Fruit fly (Drosophila melanogaster) whole organism, embryonic: ENCODE results near the gene Tim9b.

Source experiments
- Bgb ChIP-seq: fragments of 200-800 bp; sonication (Bioruptor generic); IDR thresholded peaks from 2 replicates; pipeline ENCODE4 v1.3.6; 2022; ENCODE audit warnings: missing biosample characterization, missing genetic modification characterization; ENCODE audit not compliant: partially characterized antibody
- CG10209 ChIP-seq: fragments of 200-800 bp; sonication (Bioruptor generic); optimal IDR thresholded peaks from 3 replicates; lab custom pipeline; 2017; ENCODE audit warnings: missing biosample characterization, mild to moderate bottlenecking, missing genetic modification characterization, missing genetic modification reagents
- CG1024 ChIP-seq: fragments of 200-800 bp; sonication (Bioruptor generic); IDR thresholded peaks from 2 replicates; pipeline ENCODE4 v1.3.6; 2022; ENCODE audit warnings: missing biosample characterization, missing genetic modification characterization
- CG11456 ChIP-seq: fragments of 200-800 bp; sonication (Bioruptor generic); IDR thresholded peaks from 3 replicates; pipeline ENCODE4 v1.3.6; 2022; ENCODE audit warnings: missing biosample characterization, missing genetic modification characterization
- CG12219 ChIP-seq: fragments of 200-800 bp; sonication (Bioruptor generic); optimal IDR thresholded peaks from 3 replicates; lab custom pipeline; 2018; ENCODE audit warnings: missing biosample characterization, mild to moderate bottlenecking, missing genetic modification characterization
- CG12299 ChIP-seq: fragments of 200-800 bp; sonication (Bioruptor generic); optimal IDR thresholded peaks from 2 replicates; lab custom pipeline; 2018; ENCODE audit warnings: missing biosample characterization, mild to moderate bottlenecking, missing genetic modification characterization
- CG1233 ChIP-seq: fragments of 200-800 bp; sonication (Bioruptor generic); optimal IDR thresholded peaks from 4 replicates; lab custom pipeline; 2018; ENCODE audit warnings: missing biosample characterization, mild to moderate bottlenecking, missing genetic modification characterization
- CG12744 ChIP-seq: fragments of 200-800 bp; sonication (Bioruptor generic); optimal IDR thresholded peaks from 2 replicates; lab custom pipeline; 2016; ENCODE audit warnings: missing biosample characterization, missing genetic modification characterization
- CG13775 ChIP-seq: fragments of 200-800 bp; sonication (Bioruptor generic); optimal IDR thresholded peaks from 3 replicates; lab custom pipeline; 2017; ENCODE audit warnings: missing biosample characterization, mild to moderate bottlenecking, missing genetic modification characterization
- CG14050 ChIP-seq: fragments of 200-800 bp; sonication (Bioruptor generic); IDR thresholded peaks from 3 replicates; pipeline ENCODE4 v1.3.6; 2022; ENCODE audit warnings: missing biosample characterization, missing genetic modification characterization
- CG16813 ChIP-seq: fragments of 200-800 bp; sonication (Bioruptor generic); IDR thresholded peaks from 3 replicates; pipeline ENCODE4 v1.3.6; 2022; ENCODE audit warnings: missing biosample characterization, missing genetic modification characterization; ENCODE audit not compliant: partially characterized antibody
- CG17361 ChIP-seq: fragments of 200-800 bp; sonication (Bioruptor generic); IDR thresholded peaks from 3 replicates; pipeline ENCODE4 v1.3.6; 2022; ENCODE audit warnings: missing biosample characterization, missing genetic modification characterization
- CG1832 ChIP-seq: fragments of 200-800 bp; sonication (Bioruptor generic); optimal IDR thresholded peaks from 2 replicates; lab custom pipeline; 2017; ENCODE audit warnings: missing biosample characterization, mild to moderate bottlenecking, missing genetic modification characterization, inconsistent platforms
- CG2199 ChIP-seq: fragments of 200-800 bp; sonication (Bioruptor generic); IDR thresholded peaks from 3 replicates; pipeline ENCODE4 v1.3.6; 2022; ENCODE audit warnings: missing biosample characterization, missing genetic modification characterization
- CG30431 ChIP-seq: fragments of 200-800 bp; sonication (Bioruptor generic); optimal IDR thresholded peaks from 2 replicates; lab custom pipeline; 2017; ENCODE audit warnings: missing biosample characterization, missing genetic modification characterization
- CG32767 ChIP-seq: fragments of 200-800 bp; sonication (Bioruptor generic); IDR thresholded peaks from 2 replicates; pipeline ENCODE4 v1.3.6; 2022; ENCODE audit warnings: missing biosample characterization, missing genetic modification characterization
- CG3847 ChIP-seq: fragments of 200-800 bp; sonication (Bioruptor generic); IDR thresholded peaks from 2 replicates; pipeline ENCODE4 v1.3.6; 2022; ENCODE audit warnings: missing biosample characterization, missing genetic modification characterization
- CG3995 ChIP-seq: fragments of 200-800 bp; sonication (Bioruptor generic); optimal IDR thresholded peaks from 3 replicates; lab custom pipeline; 2016; ENCODE audit warnings: missing biosample characterization, missing genetic modification characterization
- CG4282 ChIP-seq: fragments of 200-800 bp; sonication (Bioruptor generic); optimal IDR thresholded peaks from 2 replicates; lab custom pipeline; 2016; ENCODE audit warnings: missing biosample characterization, missing genetic modification characterization
- CG5245 ChIP-seq: fragments of 200-800 bp; sonication (Bioruptor generic); optimal IDR thresholded peaks from 3 replicates; lab custom pipeline; 2016; ENCODE audit warnings: missing biosample characterization, missing genetic modification characterization
- CG6175 ChIP-seq: fragments of 200-800 bp; sonication (Bioruptor generic); IDR thresholded peaks from 3 replicates; pipeline ENCODE4 v1.3.6; 2022; ENCODE audit warnings: missing biosample characterization, missing genetic modification characterization
- CG6689 ChIP-seq: fragments of 200-800 bp; sonication (Bioruptor generic); IDR thresholded peaks from 2 replicates; pipeline ENCODE4 v1.3.6; 2022; ENCODE audit warnings: missing biosample characterization, missing genetic modification characterization
- CG6791 ChIP-seq: fragments of 200-800 bp; sonication (Bioruptor generic); IDR thresholded peaks from 3 replicates; pipeline ENCODE4 v1.3.6; 2022; ENCODE audit warnings: missing biosample characterization, missing genetic modification characterization; ENCODE audit not compliant: partially characterized antibody
- CG8359 ChIP-seq: fragments of 200-800 bp; sonication (Bioruptor generic); optimal IDR thresholded peaks from 2 replicates; lab custom pipeline; 2017; ENCODE audit warnings: missing biosample characterization, mild to moderate bottlenecking, missing genetic modification characterization, borderline replicate concordance
- CG9609 ChIP-seq: fragments of 200-800 bp; sonication (Bioruptor generic); optimal IDR thresholded peaks from 3 replicates; lab custom pipeline; 2016; ENCODE audit warnings: missing biosample characterization, missing genetic modification characterization
- CoRest ChIP-seq: fragments of 200-800 bp; sonication (Bioruptor generic); optimal IDR thresholded peaks from 3 replicates; lab custom pipeline; 2018; ENCODE audit warnings: missing biosample characterization, mild to moderate bottlenecking, missing genetic modification characterization, moderate library complexity
- Dfd ChIP-seq, 2 experiments: fragments of >200 bp; optimal IDR thresholded peaks; 2 replicates each; lab custom pipeline; 2017; ENCODE audit warnings: missing biosample characterization in 2 of 2, missing genetic modification characterization in 2 of 2
- Ets97D ChIP-seq: fragments of 200-800 bp; sonication (Bioruptor generic); optimal IDR thresholded peaks from 3 replicates; lab custom pipeline; 2016; ENCODE audit warnings: missing biosample characterization, missing genetic modification characterization
- Gug ChIP-seq: fragments of 200-800 bp; sonication (Bioruptor generic); IDR thresholded peaks from 4 replicates; pipeline ENCODE4 v1.3.6; 2022; ENCODE audit warnings: missing biosample characterization, missing genetic modification characterization
- Hmr ChIP-seq: fragments of 200-800 bp; sonication (Bioruptor generic); optimal IDR thresholded peaks from 3 replicates; lab custom pipeline; 2017; ENCODE audit warnings: mild to moderate bottlenecking, missing biosample characterization, missing genetic modification reagents, missing genetic modification characterization
- Mad ChIP-seq: fragments of 200-800 bp; sonication (Bioruptor generic); optimal IDR thresholded peaks from 2 replicates; lab custom pipeline; 2016; ENCODE audit warnings: missing biosample characterization, missing genetic modification characterization
- NC2β ChIP-seq: fragments of 200-800 bp; sonication (Bioruptor generic); optimal IDR thresholded peaks from 2 replicates; lab custom pipeline; 2016; ENCODE audit warnings: missing biosample characterization, missing genetic modification characterization
- PHDP ChIP-seq: fragments of 200-800 bp; sonication (Bioruptor generic); optimal IDR thresholded peaks from 3 replicates; lab custom pipeline; 2018; ENCODE audit warnings: missing biosample characterization, mild to moderate bottlenecking, missing genetic modification characterization, moderate library complexity
- Vsx1 ChIP-seq: fragments of 200-800 bp; sonication (Bioruptor generic); optimal IDR thresholded peaks from 2 replicates; lab custom pipeline; 2017; ENCODE audit warnings: missing biosample characterization, mild to moderate bottlenecking, missing genetic modification characterization, missing genetic modification reagents
- chn ChIP-seq: fragments of 200-800 bp; sonication (Bioruptor generic); optimal IDR thresholded peaks from 2 replicates; lab custom pipeline; 2016; ENCODE audit warnings: missing biosample characterization, missing genetic modification characterization
- corto ChIP-seq: fragments of 200-800 bp; sonication (Bioruptor generic); optimal IDR thresholded peaks from 2 replicates; lab custom pipeline; 2016; ENCODE audit warnings: missing biosample characterization, mild to moderate bottlenecking, missing genetic modification characterization, moderate library complexity
- dysf ChIP-seq: fragments of 200-800 bp; sonication (Bioruptor generic); IDR thresholded peaks from 3 replicates; pipeline ENCODE4 v1.3.6; 2022; ENCODE audit warnings: missing biosample characterization, missing genetic modification characterization
- emc ChIP-seq: fragments of 200-800 bp; sonication (Bioruptor generic); optimal IDR thresholded peaks from 2 replicates; lab custom pipeline; 2016; ENCODE audit warnings: missing biosample characterization, missing genetic modification characterization
- jigr1 ChIP-seq: fragments of 200-800 bp; sonication (Bioruptor generic); IDR thresholded peaks from 3 replicates; pipeline ENCODE4 v1.3.6; 2022; ENCODE audit warnings: missing biosample characterization, missing genetic modification characterization
- jing ChIP-seq: fragments of 200-800 bp; sonication (Bioruptor generic); optimal IDR thresholded peaks from 2 replicates; lab custom pipeline; 2018; ENCODE audit warnings: missing biosample characterization, mild to moderate bottlenecking, missing genetic modification characterization
- ken ChIP-seq: fragments of 200-800 bp; sonication (Bioruptor generic); IDR thresholded peaks from 3 replicates; pipeline ENCODE4 v1.3.6; 2022; ENCODE audit warnings: missing biosample characterization, missing genetic modification characterization
- lov ChIP-seq, 2 experiments: fragments of 200-800 bp in 1 of 2; fragments of >200 bp in 1 of 2; sonication (Bioruptor generic) in 1 of 2; IDR thresholded peaks in 1 of 2; optimal IDR thresholded peaks in 1 of 2; 2 replicates in 1 of 2; 3 replicates in 1 of 2; pipeline versions ENCODE4 v1.3.6 to Lab custom; 2017 to 2022; ENCODE audit warnings: missing biosample characterization in 1 of 2, missing genetic modification characterization in 1 of 2
- p53 ChIP-seq: fragments of 200-800 bp; sonication (Bioruptor generic); optimal IDR thresholded peaks from 2 replicates; lab custom pipeline; 2016; ENCODE audit warnings: missing biosample characterization, missing genetic modification characterization
- peb ChIP-seq: fragments of 200-800 bp; sonication (Bioruptor generic); IDR thresholded peaks from 2 replicates; pipeline ENCODE4 v1.3.6; 2022; ENCODE audit warnings: missing biosample characterization, missing genetic modification characterization
- pros ChIP-seq: fragments of 200-800 bp; sonication (Bioruptor generic); optimal IDR thresholded peaks from 3 replicates; lab custom pipeline; 2019; ENCODE audit warnings: missing biosample characterization, mild to moderate bottlenecking, missing genetic modification characterization, moderate library complexity
- repo ChIP-seq: fragments of 200-800 bp; sonication (Bioruptor generic); optimal IDR thresholded peaks from 2 replicates; lab custom pipeline; 2016; ENCODE audit warnings: missing biosample characterization, missing genetic modification characterization
- ssp ChIP-seq: fragments of 200-800 bp; sonication (Bioruptor generic); IDR thresholded peaks from 2 replicates; pipeline ENCODE4 v1.3.6; 2022; ENCODE audit warnings: missing biosample characterization, missing genetic modification characterization
- sug ChIP-seq: fragments of 200-800 bp; optimal IDR thresholded peaks from 2 replicates; lab custom pipeline; 2019; ENCODE audit warnings: missing biosample characterization, mild to moderate bottlenecking, missing genetic modification characterization, moderate library complexity
- unpg ChIP-seq: fragments of 200-800 bp; sonication (Bioruptor generic); optimal IDR thresholded peaks from 3 replicates; lab custom pipeline; 2018; ENCODE audit warnings: missing biosample characterization, mild to moderate bottlenecking, missing genetic modification characterization, moderate library complexity

Tim9b gene

DNA sequence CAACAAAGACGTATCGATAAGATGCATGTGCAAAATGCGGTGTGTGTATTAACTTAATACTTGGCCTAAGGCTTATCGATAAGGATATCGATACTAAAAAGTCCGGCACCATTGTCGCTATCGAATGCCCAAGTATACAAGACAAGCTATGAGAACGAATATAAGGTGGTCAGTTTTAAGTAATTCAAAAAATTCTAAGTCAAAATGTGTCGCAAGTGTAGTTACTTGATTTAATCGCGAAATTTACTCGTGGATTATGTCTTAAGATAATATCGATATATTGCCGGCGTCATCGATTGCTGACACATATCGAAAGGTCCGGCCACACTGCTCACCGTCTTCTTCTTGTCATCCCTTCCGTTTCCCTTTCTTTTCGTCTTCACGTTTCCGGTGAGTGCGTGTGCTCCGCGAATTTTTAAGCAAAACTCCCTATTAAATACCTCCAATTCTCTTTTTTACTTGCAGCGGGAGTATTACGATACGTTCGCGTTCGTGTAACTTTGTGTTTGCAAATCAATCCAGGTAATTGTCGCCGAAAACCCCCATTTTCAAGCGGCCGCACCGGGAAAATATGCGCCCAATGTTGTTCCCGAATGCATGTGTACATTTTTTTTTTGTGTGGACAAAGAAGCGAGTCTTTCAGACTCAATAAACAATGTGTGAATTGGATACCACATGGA, 20.5 kb downstream of the Tim9b start, which contains the start of gene RpS10b (continued):
- TF ChIP-seq CG1832 (GFP tag; lab: Kevin White, UChicago) = no peak
- TF ChIP-seq Hmr (GFP tag; lab: Kevin White, UChicago) = peak; percentile 97
- no peak for TF ChIP-seq CG32767 (GFP tag; lab: Robert Waterston, UW)
- peak; percentile 97 for TF ChIP-seq CG13775 (GFP tag; lab: Kevin White, UChicago)
- TF ChIP-seq CG16813 (GFP tag; lab: Robert Waterston, UW) = peak; percentile 98
- TF ChIP-seq CG12744 = peak; percentile 67
- peak; percentile 23 for TF ChIP-seq chn (GFP tag; lab: Kevin White, UChicago)
- peak; percentile 81 for TF ChIP-seq dysf (GFP tag; lab: Robert Waterston, UW)
- 0 out of 3 replicates have a peak, but pooled peaks have one; percentile 51 for TF ChIP-seq CG2199
- TF ChIP-seq CG6175 (GFP tag; lab: Robert Waterston, UW) = peak; percentile 66; the same call in 2 of the 3 replicates
- TF ChIP-seq Mad (GFP tag; lab: Kevin White, UChicago) = peak; percentile 86
- TF ChIP-seq emc = peak; percentile 84
- TF ChIP-seq unpg (GFP tag; lab: Kevin White, UChicago) = peak; percentile 82
- TF ChIP-seq CG4282 (GFP tag; lab: Kevin White, UChicago) = no peak
- peak; percentile 92 for TF ChIP-seq CG10209 (GFP tag; lab: Kevin White, UChicago)
- peak; percentile 47 for TF ChIP-seq jing (GFP tag; lab: Kevin White, UChicago)
- TF ChIP-seq CG12299 = peak; percentile 83
- TF ChIP-seq PHDP = peak; percentile 86
- TF ChIP-seq Bgb (GFP tag; lab: Robert Waterston, UW) = peak; percentile 91
- TF ChIP-seq Vsx1 (GFP tag; lab: Kevin White, UChicago) = peak; percentile 93
- peak; percentile 87 for TF ChIP-seq CG30431 (GFP tag; lab: Kevin White, UChicago)
- TF ChIP-seq pros (GFP tag; lab: Kevin White, UChicago) = peak; percentile 54
- peak; percentile 67 for TF ChIP-seq ken (GFP tag; lab: Robert Waterston, UW)
- no peak for TF ChIP-seq Dfd (GFP tag; optimal IDR thresholded peaks at IDR 0.05; lab: Kevin White, UChicago)
- TF ChIP-seq CG17361 (GFP tag; lab: Robert Waterston, UW) = peak; percentile 93
- peak; percentile 90 for TF ChIP-seq CG11456 (GFP tag; lab: Robert Waterston, UW)
- TF ChIP-seq CG1024 (GFP tag; lab: Robert Waterston, UW) = peak; percentile 70
- peak; percentile 85 for TF ChIP-seq CG3847 (GFP tag; lab: Robert Waterston, UW)
- TF ChIP-seq jigr1 (GFP tag; lab: Robert Waterston, UW) = no peak
- TF ChIP-seq CG8359 (GFP tag; lab: Kevin White, UChicago) = peak; percentile 85
- TF ChIP-seq corto = no peak
- peak; percentile 77 for TF ChIP-seq CoRest (tag; lab: Kevin White, UChicago)
- TF ChIP-seq CG14050 (GFP tag; lab: Robert Waterston, UW) = no peak
- TF ChIP-seq p53 (GFP tag; lab: Kevin White, UChicago) = peak; percentile 83
- TF ChIP-seq ssp (GFP tag; lab: Robert Waterston, UW) = peak; percentile 64
- TF ChIP-seq CG9609 (GFP tag; lab: Kevin White, UChicago) = peak; percentile 90
- peak; percentile 49; the same call in 2 of the 4 replicates for TF ChIP-seq Gug (GFP tag; lab: Robert Waterston, UW)
- peak; percentile 89 for TF ChIP-seq CG12219 (GFP tag; lab: Kevin White, UChicago)
- peak; percentile 92 for TF ChIP-seq repo (GFP tag; lab: Kevin White, UChicago)
- peak; percentile 70 for TF ChIP-seq CG6689 (GFP tag; lab: Robert Waterston, UW)
- peak; percentile 97 for TF ChIP-seq NC2β (GFP tag; lab: Kevin White, UChicago)
- peak; percentile 99 for TF ChIP-seq Ets97D (GFP tag; lab: Kevin White, UChicago)
- no peak for TF ChIP-seq lov (optimal IDR thresholded peaks at IDR 0.05; lab: Kevin White, UChicago)
- peak; percentile 89 for TF ChIP-seq lov (GFP tag; IDR thresholded peaks at IDR 0.05; lab: Robert Waterston, UW)
- peak; percentile 87 for TF ChIP-seq CG6791 (GFP tag; lab: Robert Waterston, UW)
- peak; percentile 88 for TF ChIP-seq sug
- peak; percentile 67 for TF ChIP-seq CG5245 (GFP tag; lab: Kevin White, UChicago)
- TF ChIP-seq CG3995 = peak; percentile 77
- TF ChIP-seq peb (GFP tag; lab: Robert Waterston, UW) = peak; percentile 22; the same call in 1 of the 2 replicates
- TF ChIP-seq CG1233 (GFP tag; lab: Kevin White, UChicago) = peak; percentile 96
